Fruit fly (Drosophila melanogaster) whole organism, larva: ENCODE data around the gene Try29F.

Source experiments
- noc ChIP-seq: fragments of 200-800 bp; sonication (Bioruptor generic); optimal IDR thresholded peaks from 3 replicates; lab custom pipeline; 2019; ENCODE audit warnings: missing biosample characterization, mild to moderate bottlenecking, missing genetic modification characterization, moderate library complexity

The Try29F gene

dm6 chr2L:8998237-8998636 lies at the start of gene Try29F:
Gene Try29F (plus strand): TSS chr2L:8998537.
- TF ChIP-seq noc, result no peak

DNA sequence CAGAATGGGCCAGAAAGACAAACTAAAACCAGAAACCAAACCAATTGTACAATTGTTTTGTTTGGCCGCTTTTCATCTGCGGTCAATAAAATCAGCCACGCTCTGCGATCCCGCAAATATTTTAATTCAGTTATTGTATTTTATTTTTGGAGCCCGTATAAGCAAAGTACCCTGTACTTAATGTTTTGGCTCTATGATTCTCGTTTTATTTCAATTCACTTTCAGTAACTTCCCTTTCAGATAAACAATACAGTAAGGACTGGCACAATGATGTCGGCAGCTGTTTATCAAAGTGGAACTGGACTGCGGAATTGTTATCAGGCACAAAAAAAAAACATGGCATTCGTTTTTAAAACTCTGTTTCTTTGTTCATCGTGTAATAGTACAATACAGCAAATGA lies 49.7 kb upstream of the Try29F start:
- peak; percentile 29 for TF ChIP-seq noc

- TF ChIP-seq noc, result no peak
Measured at dm6 chr2L:8949919-8950722, 48.2 kb upstream of the Try29F start.

- TF ChIP-seq noc, result peak; percentile 99
Measured at dm6 chr2L:8951184-8951934, 47.0 kb upstream of the Try29F start, which contains the start of gene C1GalTA. Gene C1GalTA (minus strand): TSS chr2L:8951216.

DNA sequence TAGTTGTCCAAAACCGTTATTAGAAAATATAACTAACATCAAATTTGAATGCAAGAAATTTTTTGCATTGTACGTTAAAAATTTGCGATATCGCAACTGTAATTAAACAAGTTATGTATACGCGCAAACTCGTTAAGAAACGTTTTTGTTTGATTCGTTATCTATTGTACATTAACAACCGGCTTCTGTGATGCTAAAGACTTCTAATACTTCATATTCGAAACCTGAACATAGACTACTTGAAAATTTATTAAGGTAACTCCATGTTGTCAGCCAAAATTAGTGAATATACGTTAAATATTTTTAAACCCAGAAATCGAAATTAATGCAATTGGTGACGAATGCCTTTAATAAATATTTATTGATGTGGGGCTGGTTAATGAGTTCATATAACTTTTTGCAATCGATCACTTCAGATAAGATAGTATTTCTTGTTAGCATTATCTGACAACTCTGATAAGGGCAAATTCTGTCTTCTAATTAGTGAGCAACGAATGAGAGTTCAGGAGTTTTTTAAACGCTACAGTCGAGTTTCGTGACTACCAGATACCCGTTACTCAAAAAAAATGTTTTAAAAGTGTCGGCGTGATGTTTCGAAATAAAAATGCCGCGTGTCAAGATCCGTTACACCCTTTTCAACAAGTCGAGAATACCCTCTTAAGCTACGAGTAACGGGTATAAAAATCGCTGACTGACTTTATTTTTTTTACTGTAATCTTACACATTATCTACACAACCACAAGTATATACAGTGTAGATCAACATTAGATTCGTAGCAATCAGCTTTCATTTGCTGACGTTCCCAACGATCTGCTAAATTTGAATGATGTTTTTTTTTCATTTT lies 45.9 kb upstream of the Try29F start:
- TF ChIP-seq noc, result peak; percentile 87

DNA sequence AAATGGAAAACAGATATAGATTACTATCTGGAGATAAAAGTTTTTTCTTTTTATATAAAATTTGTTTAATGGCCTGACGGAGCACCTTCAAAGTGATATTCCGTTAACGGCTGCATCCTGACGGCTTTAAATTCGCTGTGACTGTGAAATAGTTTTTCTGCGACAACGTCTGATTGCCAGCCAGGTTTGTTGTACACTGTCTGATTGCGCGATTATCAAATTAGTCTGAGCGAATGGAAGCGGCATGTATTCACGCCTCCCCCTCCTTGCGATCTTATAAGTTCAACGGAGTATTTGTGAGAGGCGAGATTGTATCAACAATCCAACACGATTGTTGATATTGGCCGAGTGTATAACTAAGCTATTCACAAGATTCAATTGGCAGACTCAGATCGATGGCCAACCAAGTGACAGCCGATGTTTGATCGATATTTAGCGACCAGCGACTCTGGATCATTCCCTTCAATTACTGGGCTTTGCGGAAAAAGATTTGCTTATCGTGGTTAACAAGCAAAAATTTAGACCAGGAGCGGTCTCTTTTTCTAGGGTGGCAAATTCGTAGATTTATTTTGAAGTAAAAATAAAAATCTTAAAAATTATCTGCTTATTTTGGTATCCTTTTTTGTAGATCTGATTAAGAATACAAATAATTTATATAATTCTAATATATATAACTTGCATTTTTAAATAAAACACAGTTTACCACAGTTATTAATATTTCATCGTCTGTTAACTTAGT lies 42.6 kb upstream of the Try29F start:
- peak; percentile 57 for TF ChIP-seq noc

- TF ChIP-seq noc, result peak; percentile 1
Measured at dm6 chr2L:8956336-8956726, 42.0 kb upstream of the Try29F start.

dm6 chr2L:8957152-8957551 lies 41.2 kb upstream of the Try29F start:
- TF ChIP-seq noc, result no peak

DNA sequence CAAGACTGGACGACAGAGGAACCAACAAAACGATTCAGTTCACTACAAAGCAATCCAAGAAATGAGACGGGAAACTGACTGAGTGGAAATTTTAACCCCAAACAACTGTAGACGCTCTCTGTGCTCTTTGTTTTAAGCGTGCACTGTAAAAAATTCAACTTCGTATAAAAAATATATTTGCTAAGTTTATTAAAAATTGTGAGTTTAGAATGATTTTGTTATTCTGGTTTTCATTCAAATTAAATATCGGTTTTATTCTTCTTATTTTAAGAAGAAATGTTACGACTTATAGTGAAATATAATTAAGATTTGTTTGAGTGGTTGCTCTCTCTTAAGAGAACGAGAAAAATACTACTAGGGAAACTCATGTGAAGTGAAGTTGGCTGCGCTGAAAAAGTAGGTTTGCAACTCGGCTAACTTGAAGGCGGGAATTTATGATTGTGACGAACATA lies 40.3 kb upstream of the Try29F start:
- TF ChIP-seq noc, result peak; percentile 76

DNA sequence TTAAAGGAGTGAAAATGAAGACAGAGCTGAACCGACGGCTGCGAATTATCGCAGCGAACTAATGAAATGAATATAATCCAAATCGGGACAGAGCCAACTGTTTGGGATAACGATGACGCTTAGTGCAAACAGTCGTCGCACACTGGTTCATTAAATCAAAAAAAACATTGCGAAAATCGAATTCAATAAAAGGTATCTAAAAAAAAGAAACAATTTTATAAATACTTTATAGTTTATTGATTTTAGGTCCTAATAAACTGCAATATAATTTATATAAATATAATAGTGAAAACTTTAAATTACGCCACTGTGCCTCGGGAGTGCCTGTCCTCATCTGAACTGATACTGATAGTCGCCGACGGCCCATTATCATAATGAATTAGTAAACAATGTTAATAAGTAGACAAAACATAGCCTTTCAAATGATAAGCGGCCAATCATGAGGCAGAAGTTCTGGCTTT lies 39.3 kb upstream of the Try29F start, which contains the start of gene CG31886:
Gene CG31886 (minus strand): TSS at position 51 of the 461 bp plus-strand sequence.
- TF ChIP-seq noc, result peak; percentile 85

- no peak for TF ChIP-seq noc
Measured at dm6 chr2L:8962254-8962653, 36.1 kb upstream of the Try29F start, which contains the start of the genes CG9525 and CG32985. Gene CG9525 (minus strand): TSS chr2L:8962354. Gene CG32985 (plus strand): TSS chr2L:8962533.

dm6 chr2L:8964657-8965056 lies 33.7 kb upstream of the Try29F start, which contains the start of gene CG32984:
Gene CG32984 (plus strand): TSS chr2L:8964957.
- TF ChIP-seq noc, result no peak

DNA sequence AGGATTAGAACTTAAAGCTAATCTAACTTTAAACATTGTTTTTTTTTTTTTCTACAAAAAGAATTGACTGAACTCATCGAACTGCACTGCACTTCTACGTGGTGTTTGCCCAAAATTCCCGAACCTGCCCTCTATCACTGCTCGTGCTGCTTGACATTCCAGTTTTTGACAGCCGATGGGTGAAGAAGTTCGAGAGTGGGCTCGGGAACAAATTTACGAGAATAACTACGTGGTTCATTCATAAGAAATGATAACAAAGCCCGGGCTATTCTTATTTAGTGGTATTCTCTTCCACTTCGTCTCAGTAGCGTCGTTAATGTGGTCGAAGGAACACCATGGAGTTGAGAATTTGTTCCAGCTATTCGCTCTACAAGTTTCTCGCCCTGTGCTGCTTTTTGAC lies 31.1 kb upstream of the Try29F start, which contains the start of gene CG18088:
Gene CG18088 (plus strand): TSS at position 301 of the 400 bp plus-strand sequence.
- TF ChIP-seq noc, result no peak

DNA sequence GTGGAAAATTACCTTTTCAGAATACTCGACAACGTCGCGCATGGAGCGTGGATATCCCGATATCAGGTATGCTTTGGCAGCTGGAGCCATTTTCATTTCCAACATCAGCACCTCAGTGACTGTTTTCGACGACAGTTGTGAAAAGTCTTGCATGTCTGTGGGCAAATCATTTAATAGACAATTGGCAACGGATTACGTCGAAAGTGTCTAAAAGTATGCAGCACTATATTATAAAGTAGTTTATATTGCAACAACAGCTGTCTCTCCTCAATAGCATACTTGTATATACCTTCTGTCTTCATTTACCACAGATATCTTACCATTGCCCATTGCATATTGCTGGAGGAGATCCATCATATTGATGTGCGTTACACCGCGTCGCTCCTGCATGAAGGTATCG lies 25.4 kb upstream of the Try29F start:
- TF ChIP-seq noc, result no peak

DNA sequence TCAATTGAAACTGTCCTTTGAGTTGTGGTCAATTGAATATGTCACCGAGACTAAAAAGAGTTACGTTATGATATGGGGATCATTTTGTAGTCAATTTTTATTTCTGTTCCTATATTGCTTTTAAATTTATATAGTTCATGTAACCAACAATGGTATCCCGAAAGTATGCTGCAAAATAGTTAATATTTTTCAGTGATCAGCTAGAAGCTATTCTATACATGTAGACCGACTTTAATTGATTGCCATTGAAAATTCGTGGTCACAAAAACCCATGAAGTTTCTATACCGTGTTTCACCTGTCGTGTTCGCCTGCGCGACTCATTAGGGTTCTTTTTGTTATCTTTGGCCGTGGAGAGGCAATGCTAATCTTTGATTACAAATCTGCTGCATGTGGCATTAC lies 23.8 kb upstream of the Try29F start:
- no peak for TF ChIP-seq noc

- no peak for TF ChIP-seq noc
Measured at dm6 chr2L:8975328-8975727, 23.0 kb upstream of the Try29F start, which contains the start of gene CG9541. Gene CG9541 (minus strand): TSS chr2L:8975428.
